ENCODE assay signal across 4 fruit fly cellular contexts in genomic region chr3R:25518584-25518983, dm6.
TF ChIP-seq lines count a peak whose summit lies in the region.

No protein-coding gene starts in this region.

- TF ChIP-seq CTCF in whole organism, embryonic (GFP tag; optimal IDR thresholded peaks at IDR 0.05; lab: Kevin White, UChicago): no peak

TF ChIP-seq in whole organism, embryonic, 481 proteins besides CTCF, POLR2A, EP300 and RAD21:
- no peak for TF ChIP-seq Elba2 (GFP tag; optimal IDR thresholded peaks at IDR 0.05; lab: Kevin White, UChicago)
- TF ChIP-seq cg (GFP tag; optimal IDR thresholded peaks at IDR 0.05; lab: Kevin White, UChicago): peak; percentile 60
- peak; percentile 49 for TF ChIP-seq Med (GFP tag; lab: Kevin White, UChicago)
- no peak for TF ChIP-seq CG8478 (optimal IDR thresholded peaks at IDR 0.05; lab: Kevin White, UChicago)
- TF ChIP-seq CG32767 (GFP tag; IDR thresholded peaks at IDR 0.05; lab: Robert Waterston, UW): 0 out of 2 replicates have a peak, but pooled peaks have one; percentile 28

TF ChIP-seq in whole organism, prepupa, 60 proteins besides CTCF, POLR2A, EP300 and RAD21:
- TF ChIP-seq Blimp-1 (GFP tag; optimal IDR thresholded peaks at IDR 0.05; lab: Kevin White, UChicago) (peak; percentile 75), salr (GFP tag; optimal IDR thresholded peaks at IDR 0.05; lab: Kevin White, UChicago) (no peak)

TF ChIP-seq in whole organism, pupa, 21 proteins besides CTCF, POLR2A, EP300 and RAD21:
- peak; percentile 38 for TF ChIP-seq D1 (tag; optimal IDR thresholded peaks at IDR 0.05; lab: Kevin White, UChicago)
- TF ChIP-seq Snoo (tag; optimal IDR thresholded peaks at IDR 0.05; lab: Kevin White, UChicago): no peak

TF ChIP-seq in whole organism, wandering third instar larva, 38 proteins besides CTCF, POLR2A, EP300 and RAD21:
- TF ChIP-seq dl (GFP tag; optimal IDR thresholded peaks at IDR 0.05; lab: Kevin White, UChicago; ENCODE audit: insufficient read depth in 1 of 2, partially characterized antibody in 2 of 2) (no peak), psq (GFP tag; optimal IDR thresholded peaks at IDR 0.05; lab: Kevin White, UChicago) (peak; percentile 53), Dfd (GFP tag; optimal IDR thresholded peaks at IDR 0.05; lab: Kevin White, UChicago) (peak; percentile 41)

Comparison
In these comparisons a context has a peak if more than half of its experiments do, and no peak if none do; other contexts are left out.
1. Of the 7 proteins assayed by ChIP-seq in both whole organism, embryonic and whole organism, prepupa: peak only in whole organism, embryonic: none; only in whole organism, prepupa: Blimp-1; in both: none; in neither: 6.